Fruit fly (Drosophila melanogaster) whole organism, wandering third instar larva: ENCODE results near the gene fwd.

Experiments
- Abd-B ChIP-seq: fragments of >200 bp; optimal IDR thresholded peaks from 2 replicates; lab custom pipeline; 2017; ENCODE audit warnings: missing biosample characterization, missing genetic modification characterization
- CG32264 ChIP-seq: fragments of 200-800 bp; sonication (Bioruptor generic); optimal IDR thresholded peaks from 2 replicates; lab custom pipeline; 2016; ENCODE audit warnings: missing biosample characterization, missing genetic modification characterization
- CG9705 ChIP-seq: fragments of 200-800 bp; sonication (Bioruptor generic); optimal IDR thresholded peaks from 2 replicates; lab custom pipeline; 2018; ENCODE audit warnings: missing biosample characterization, mild to moderate bottlenecking, missing genetic modification characterization
- CrebA ChIP-seq: fragments of 200-800 bp; sonication (Bioruptor generic); optimal IDR thresholded peaks from 2 replicates; lab custom pipeline; 2016; ENCODE audit warnings: missing biosample characterization, mild to moderate bottlenecking, missing genetic modification characterization, borderline replicate concordance
- Dfd ChIP-seq: fragments of >200 bp; optimal IDR thresholded peaks from 2 replicates; lab custom pipeline; 2017; ENCODE audit warnings: missing biosample characterization, missing genetic modification characterization
- Dif ChIP-seq: fragments of 200-275, 200-300 bp; sonication (Bioruptor generic); optimal IDR thresholded peaks from 2 replicates; lab custom pipeline; 2018; ENCODE audit warnings: missing biosample characterization, missing genetic modification characterization; ENCODE audit not compliant: partially characterized antibody
- GATAd ChIP-seq: sonication (Bioruptor generic); optimal IDR thresholded peaks from 2 replicates; lab custom pipeline; 2016; ENCODE audit warnings: missing biosample characterization, missing genetic modification characterization
- HLH106 ChIP-seq: fragments of 200-800 bp; optimal IDR thresholded peaks from 3 replicates; lab custom pipeline; 2019; ENCODE audit warnings: missing biosample characterization, mild to moderate bottlenecking, missing genetic modification characterization, moderate library complexity
- Hnf4 ChIP-seq: fragments of 200-800 bp; sonication (Bioruptor generic); optimal IDR thresholded peaks from 2 replicates; lab custom pipeline; 2016; ENCODE audit warnings: missing biosample characterization, mild to moderate bottlenecking, missing genetic modification characterization
- Hr78 ChIP-seq: fragments of >200 bp; optimal IDR thresholded peaks from 2 replicates; lab custom pipeline; 2017; ENCODE audit warnings: missing biosample characterization, missing genetic modification characterization
- Hr83 ChIP-seq: fragments of 200-300 bp; sonication (Bioruptor generic); optimal IDR thresholded peaks from 2 replicates; lab custom pipeline; 2016; ENCODE audit warnings: missing biosample characterization, mild to moderate bottlenecking, missing genetic modification characterization, moderate library complexity; ENCODE audit not compliant: poor library complexity, severe bottlenecking
- Jra ChIP-seq: sonication (Bioruptor generic); optimal IDR thresholded peaks from 2 replicates; lab custom pipeline; 2016; ENCODE audit warnings: missing biosample characterization, missing genetic modification characterization
- Mio ChIP-seq: sonication (Bioruptor generic); optimal IDR thresholded peaks from 2 replicates; lab custom pipeline; 2016; ENCODE audit warnings: missing biosample characterization, missing genetic modification characterization
- Myc ChIP-seq: fragments of >200 bp; optimal IDR thresholded peaks from 2 replicates; lab custom pipeline; 2017
- N ChIP-seq: fragments of >200 bp; optimal IDR thresholded peaks from 2 replicates; lab custom pipeline; 2018; ENCODE audit warnings: missing biosample characterization, missing external identifiers, missing genetic modification characterization
- OdsH ChIP-seq: fragments of 200-800 bp; sonication (Bioruptor generic); optimal IDR thresholded peaks from 2 replicates; lab custom pipeline; 2016; ENCODE audit warnings: missing biosample characterization, mild to moderate bottlenecking, missing genetic modification characterization
- Rel ChIP-seq, 2 experiments: fragments of 200-800 bp; sonication (Bioruptor generic) in 1 of 2; optimal IDR thresholded peaks; 2 replicates in 1 of 2; 3 replicates in 1 of 2; lab custom pipeline; 2016 to 2019; ENCODE audit warnings: mild to moderate bottlenecking in 2 of 2, missing biosample characterization in 2 of 2, missing genetic modification characterization in 2 of 2, moderate library complexity in 1 of 2
- Sp1 ChIP-seq: fragments of 200-800 bp; sonication (Bioruptor generic); optimal IDR thresholded peaks from 3 replicates; lab custom pipeline; 2019; ENCODE audit warnings: missing biosample characterization, mild to moderate bottlenecking, missing genetic modification characterization, moderate library complexity
- Vsx2 ChIP-seq: fragments of 200-300, 225-300 bp; sonication (Bioruptor generic); optimal IDR thresholded peaks from 2 replicates; lab custom pipeline; 2018; ENCODE audit warnings: missing biosample characterization, missing genetic modification characterization; ENCODE audit not compliant: partially characterized antibody
- br ChIP-seq: fragments of 200-800 bp; sonication (Bioruptor generic); optimal IDR thresholded peaks from 2 replicates; lab custom pipeline; 2016; ENCODE audit warnings: missing biosample characterization, missing genetic modification characterization
- brk ChIP-seq: fragments of 200-800 bp; sonication (Bioruptor generic); optimal IDR thresholded peaks from 2 replicates; lab custom pipeline; 2016; ENCODE audit warnings: missing biosample characterization, mild to moderate bottlenecking, missing genetic modification characterization
- dl ChIP-seq, 2 experiments: fragments of 175-275, 200-275 bp in 1 of 2; fragments of 200-275 bp in 1 of 2; sonication (Bioruptor generic); optimal IDR thresholded peaks; lab custom pipeline; 2018; ENCODE audit warnings: mild to moderate bottlenecking in 2 of 2, missing biosample characterization in 2 of 2, missing genetic modification characterization in 2 of 2, moderate library complexity in 2 of 2; ENCODE audit not compliant: partially characterized antibody in 2 of 2, insufficient read depth in 1 of 2
- dmrt93B ChIP-seq: fragments of 200-800 bp; sonication (Bioruptor generic); optimal IDR thresholded peaks from 2 replicates; lab custom pipeline; 2018; ENCODE audit warnings: missing biosample characterization, mild to moderate bottlenecking, missing genetic modification characterization
- dsf ChIP-seq: sonication (Bioruptor generic); optimal IDR thresholded peaks from 2 replicates; lab custom pipeline; 2016; ENCODE audit warnings: missing biosample characterization, missing genetic modification characterization, borderline replicate concordance
- ey ChIP-seq: fragments of 200-800 bp; sonication (Bioruptor generic); optimal IDR thresholded peaks from 2 replicates; lab custom pipeline; 2016; ENCODE audit warnings: missing biosample characterization, missing genetic modification characterization
- foxo ChIP-seq, 2 experiments: fragments of 200-800 bp; sonication (Bioruptor generic); optimal IDR thresholded peaks; 2 replicates in 1 of 2; 3 replicates in 1 of 2; lab custom pipeline; 2016 to 2017; ENCODE audit warnings: missing biosample characterization in 2 of 2, missing genetic modification characterization in 2 of 2
- fru ChIP-seq: fragments of 200-800 bp; sonication (Bioruptor generic); optimal IDR thresholded peaks from 3 replicates; lab custom pipeline; 2016; ENCODE audit warnings: missing biosample characterization, mild to moderate bottlenecking, missing genetic modification characterization
- h ChIP-seq: fragments of 200-800 bp; sonication (Bioruptor generic); optimal IDR thresholded peaks from 3 replicates; lab custom pipeline; 2016; ENCODE audit warnings: missing biosample characterization, mild to moderate bottlenecking, missing genetic modification characterization
- jim ChIP-seq: fragments of 175-275, 200-325 bp; sonication (Bioruptor generic); optimal IDR thresholded peaks from 2 replicates; lab custom pipeline; 2016; ENCODE audit warnings: missing biosample characterization, mild to moderate bottlenecking, missing genetic modification characterization
- lola ChIP-seq: fragments of >200 bp; optimal IDR thresholded peaks from 2 replicates; lab custom pipeline; 2017; ENCODE audit warnings: missing biosample characterization, missing genetic modification characterization
- pan ChIP-seq: fragments of >200 bp; optimal IDR thresholded peaks from 2 replicates; lab custom pipeline; 2017
- psq ChIP-seq: fragments of 200-800 bp; sonication (Bioruptor generic); optimal IDR thresholded peaks from 3 replicates; lab custom pipeline; 2017; ENCODE audit warnings: missing biosample characterization, mild to moderate bottlenecking, missing genetic modification characterization, moderate library complexity
- rgr ChIP-seq: fragments of 200-800 bp; sonication (Bioruptor generic); optimal IDR thresholded peaks from 3 replicates; lab custom pipeline; 2016; ENCODE audit warnings: missing biosample characterization, mild to moderate bottlenecking, missing genetic modification characterization
- sage ChIP-seq: fragments of 200-800 bp; sonication (Bioruptor generic); optimal IDR thresholded peaks from 2 replicates; lab custom pipeline; 2016; ENCODE audit warnings: missing biosample characterization, mild to moderate bottlenecking, missing genetic modification characterization
- sv ChIP-seq: fragments of 200-800 bp; sonication (Bioruptor generic); optimal IDR thresholded peaks from 3 replicates; lab custom pipeline; 2016; ENCODE audit warnings: missing biosample characterization, missing genetic modification characterization
- tai ChIP-seq: sonication (Bioruptor generic); optimal IDR thresholded peaks from 2 replicates; lab custom pipeline; 2016; ENCODE audit warnings: missing biosample characterization, missing genetic modification characterization
- usp ChIP-seq: fragments of >200 bp; optimal IDR thresholded peaks from 2 replicates; lab custom pipeline; 2017; ENCODE audit warnings: missing biosample characterization, missing genetic modification characterization
- woc ChIP-seq: sonication (Bioruptor generic); optimal IDR thresholded peaks from 2 replicates; lab custom pipeline; 2016; ENCODE audit warnings: missing biosample characterization, mild to moderate bottlenecking, missing genetic modification characterization

The fwd gene

DNA sequence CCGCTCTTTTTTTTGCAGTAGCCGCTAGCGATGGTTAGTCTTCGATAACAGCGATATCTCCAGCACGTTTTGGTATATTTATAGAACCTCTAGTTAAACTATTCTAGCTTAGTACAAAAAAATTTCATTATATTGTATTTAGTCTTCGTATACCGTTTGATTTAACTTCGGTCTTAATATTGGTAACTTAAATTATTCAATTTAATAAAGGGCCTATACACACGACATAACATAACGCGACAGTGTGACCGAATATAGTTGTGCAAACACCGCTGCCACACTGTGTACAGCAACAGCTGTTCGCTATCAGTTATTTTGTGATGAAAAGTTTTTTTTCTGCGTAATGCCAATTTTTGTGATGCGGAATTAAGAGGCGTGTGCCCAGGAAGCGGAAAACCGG, 41.5 kb upstream of the fwd start, which contains the start of the genes Cdc5 and CG1233:
TSS of gene Cdc5 (minus strand) at position 183 of the 400 bp plus-strand sequence.
TSS of gene CG1233 (plus strand) at position 272 of the 400 bp plus-strand sequence.
- peak; percentile 16 for TF ChIP-seq sv (GFP tag; lab: Kevin White, UChicago)
- TF ChIP-seq Dif = peak; percentile 98
- peak in 1 of 2 experiments; percentile 76 for TF ChIP-seq dl (GFP tag; optimal IDR thresholded peaks at IDR 0.05; lab: Kevin White, UChicago; ENCODE audit: insufficient read depth in 1 of 2, partially characterized antibody in 2 of 2)
- TF ChIP-seq tai (GFP tag; lab: Kevin White, UChicago) = no peak
- TF ChIP-seq dmrt93B = no peak
- TF ChIP-seq Vsx2 (GFP tag; lab: Kevin White, UChicago) = peak; percentile 99
- no peak for TF ChIP-seq fru

DNA sequence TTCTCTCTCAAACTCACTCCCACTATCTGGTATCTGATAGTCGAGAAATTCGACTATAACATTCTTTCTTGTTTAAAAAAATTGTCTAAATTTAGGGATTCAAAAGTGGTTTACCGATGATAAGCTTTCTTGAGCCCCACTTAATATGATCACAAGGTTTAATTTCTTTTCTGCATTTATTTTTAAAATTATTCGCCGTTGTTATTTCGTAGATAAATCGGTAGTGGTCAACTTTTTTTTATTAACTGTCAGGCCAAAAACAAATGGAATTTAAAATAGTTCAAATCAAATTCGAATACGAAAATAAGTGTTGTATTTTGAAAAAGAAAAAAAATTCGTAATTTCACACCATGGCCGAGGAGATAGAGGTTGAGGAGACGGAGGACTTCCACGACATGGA, 38.0 kb upstream of the fwd start, which contains the start of gene Roc1b:
TSS of gene Roc1b (plus strand) at position 301 of the 400 bp plus-strand sequence.
- no peak for TF ChIP-seq Vsx2 (GFP tag; lab: Kevin White, UChicago)
- no peak for TF ChIP-seq HLH106 (tag; lab: Kevin White, UChicago)
- TF ChIP-seq foxo (GFP tag; optimal IDR thresholded peaks at IDR 0.05; lab: Kevin White, UChicago) = no peak
- no peak for TF ChIP-seq GATAd (GFP tag; lab: Kevin White, UChicago)
- TF ChIP-seq pan (lab: Kevin White, UChicago) = no peak
- TF ChIP-seq sage (GFP tag; lab: Kevin White, UChicago) = no peak
- TF ChIP-seq CG9705 (GFP tag; lab: Kevin White, UChicago) = no peak
- no peak for TF ChIP-seq CG32264 (GFP tag; lab: Kevin White, UChicago)
- no peak for TF ChIP-seq psq (GFP tag; lab: Kevin White, UChicago)
- no peak for TF ChIP-seq dl (GFP tag; optimal IDR thresholded peaks at IDR 0.05; lab: Kevin White, UChicago; ENCODE audit: insufficient read depth in 1 of 2, partially characterized antibody in 2 of 2)
- TF ChIP-seq Mio = no peak
- TF ChIP-seq fru = no peak
- TF ChIP-seq Hr78 = no peak
- no peak for TF ChIP-seq Jra (GFP tag; lab: Kevin White, UChicago)
- TF ChIP-seq rgr (GFP tag; lab: Kevin White, UChicago) = no peak
- TF ChIP-seq tai (GFP tag; lab: Kevin White, UChicago) = no peak

- no peak for TF ChIP-seq rgr (GFP tag; lab: Kevin White, UChicago)
- no peak for TF ChIP-seq Hnf4 (GFP tag; lab: Kevin White, UChicago)
- no peak for TF ChIP-seq Myc (lab: Kevin White, UChicago)
Measured at dm6 chr3L:356016-356472, 36.4 kb upstream of the fwd start, which contains the start of gene CG1231. CG1231 (plus strand) TSS chr3L:356422.

DNA sequence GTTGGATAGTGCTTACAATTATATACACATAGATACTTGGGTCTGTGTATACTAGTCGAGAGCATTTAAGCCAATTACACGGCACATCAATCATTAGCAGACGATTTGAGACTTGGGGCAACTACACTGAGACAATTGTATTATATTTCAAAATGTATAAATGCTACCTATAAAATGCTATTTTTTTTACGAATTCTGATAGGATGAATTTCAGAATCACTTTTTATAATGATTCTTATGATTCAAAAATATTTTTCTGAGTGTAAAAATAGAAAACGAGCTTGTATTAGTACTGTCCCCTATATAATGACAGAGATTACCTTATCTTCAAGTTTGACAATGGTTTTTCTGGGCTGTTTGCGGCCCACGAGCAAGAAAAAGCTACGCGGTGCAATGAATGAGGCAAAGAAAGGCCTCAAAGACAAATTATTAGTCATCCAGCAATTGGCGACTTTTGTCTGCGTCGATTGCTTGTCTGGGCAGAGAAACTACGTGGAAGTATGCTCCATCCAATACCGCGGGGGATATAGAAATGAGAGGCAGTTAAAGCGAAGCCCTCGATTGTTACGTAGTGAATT, 31.1 kb upstream of the fwd start:
- no peak for TF ChIP-seq lola (GFP tag; lab: Kevin White, UChicago)
- no peak for TF ChIP-seq jim
- no peak for TF ChIP-seq woc (GFP tag; lab: Kevin White, UChicago)
- no peak for TF ChIP-seq Hr83
- no peak for TF ChIP-seq brk (GFP tag; lab: Kevin White, UChicago)
- TF ChIP-seq dsf = no peak
- peak; percentile 72 for TF ChIP-seq h
- TF ChIP-seq Abd-B (GFP tag; lab: Kevin White, UChicago) = no peak
- TF ChIP-seq HLH106 (tag; lab: Kevin White, UChicago) = no peak
- peak; percentile 58 for TF ChIP-seq rgr (GFP tag; lab: Kevin White, UChicago)
- TF ChIP-seq Mio = no peak
- no peak for TF ChIP-seq Jra (GFP tag; lab: Kevin White, UChicago)
- TF ChIP-seq ey (GFP tag; lab: Kevin White, UChicago) = peak; percentile 58
- no peak for TF ChIP-seq tai (GFP tag; lab: Kevin White, UChicago)
- no peak for TF ChIP-seq Hnf4 (GFP tag; lab: Kevin White, UChicago)
- TF ChIP-seq dmrt93B = no peak
- no peak for TF ChIP-seq GATAd (GFP tag; lab: Kevin White, UChicago)
- TF ChIP-seq Rel (GFP tag; optimal IDR thresholded peaks at IDR 0.05; lab: Kevin White, UChicago) = no peak
- no peak for TF ChIP-seq Rel (tag; optimal IDR thresholded peaks at IDR 0.05; lab: Kevin White, UChicago)
- TF ChIP-seq usp (GFP tag; lab: Kevin White, UChicago) = no peak
- no peak for TF ChIP-seq br (GFP tag; lab: Kevin White, UChicago)
- TF ChIP-seq psq (GFP tag; lab: Kevin White, UChicago) = peak; percentile 44
- TF ChIP-seq OdsH (GFP tag; lab: Kevin White, UChicago) = peak; percentile 52
- TF ChIP-seq CrebA (GFP tag; lab: Kevin White, UChicago) = no peak
- peak; percentile 11 for TF ChIP-seq CG32264 (GFP tag; lab: Kevin White, UChicago)
- no peak for TF ChIP-seq pan (lab: Kevin White, UChicago)
- peak in 1 of 2 experiments; percentile 82 for TF ChIP-seq foxo (GFP tag; optimal IDR thresholded peaks at IDR 0.05; lab: Kevin White, UChicago)
- TF ChIP-seq fru = no peak
- TF ChIP-seq Hr78 = no peak
- no peak for TF ChIP-seq Sp1 (GFP tag; lab: Kevin White, UChicago)
- TF ChIP-seq Myc (lab: Kevin White, UChicago) = no peak
- TF ChIP-seq N (GFP tag; lab: Kevin White, UChicago) = no peak
- no peak for TF ChIP-seq Dfd (GFP tag; lab: Kevin White, UChicago)
- peak; percentile 42 for TF ChIP-seq sv (GFP tag; lab: Kevin White, UChicago)
- no peak for TF ChIP-seq Vsx2 (GFP tag; lab: Kevin White, UChicago)
- TF ChIP-seq dl (GFP tag; optimal IDR thresholded peaks at IDR 0.05; lab: Kevin White, UChicago; ENCODE audit: insufficient read depth in 1 of 2, partially characterized antibody in 2 of 2) = no peak
- no peak for TF ChIP-seq CG9705 (GFP tag; lab: Kevin White, UChicago)
